Worm (Caenorhabditis elegans) whole organism, L2 larva: ENCODE measurements around the gene chhy-1.

Experiments
- C34F6.9 ChIP-seq: fragments of 150-350 bp; optimal IDR thresholded peaks from 2 replicates; lab custom pipeline; 2014; ENCODE audit warnings: missing biosample characterization, missing genetic modification characterization
- F13H6.1 ChIP-seq: sonication (generic microtip); optimal IDR thresholded peaks from 2 replicates; lab custom pipeline; 2016; ENCODE audit warnings: missing genetic modification characterization, missing compliant biosample characterization
- R02D3.7 ChIP-seq: fragments of 150-350 bp; optimal IDR thresholded peaks from 2 replicates; lab custom pipeline; 2014; ENCODE audit warnings: missing biosample characterization, missing genetic modification characterization
- Y55F3AM.14 ChIP-seq: fragments of 200-800 bp; sonication (Bioruptor generic); optimal IDR thresholded peaks from 2 replicates; lab custom pipeline; 2018; ENCODE audit warnings: mild to moderate bottlenecking, missing genetic modification characterization, missing compliant biosample characterization
- ZK546.5 ChIP-seq: sonication (generic microtip); optimal IDR thresholded peaks from 2 replicates; lab custom pipeline; 2017; ENCODE audit warnings: missing biosample characterization, missing genetic modification characterization
- alr-1 ChIP-seq: fragments of 150-350 bp; optimal IDR thresholded peaks from 2 replicates; lab custom pipeline; 2014; ENCODE audit warnings: missing biosample characterization, missing genetic modification characterization
- aly-2 ChIP-seq: fragments of 150-350 bp; optimal IDR thresholded peaks from 2 replicates; lab custom pipeline; 2014; ENCODE audit warnings: missing biosample characterization, missing genetic modification characterization
- ama-1 ChIP-seq: fragments of 150-350 bp; optimal IDR thresholded peaks from 2 replicates; lab custom pipeline; 2018; ENCODE audit warnings: inconsistent platforms
- blmp-1 ChIP-seq: sonication (generic microtip); optimal IDR thresholded peaks from 2 replicates; lab custom pipeline; 2017; ENCODE audit warnings: missing genetic modification characterization, mild to moderate bottlenecking, missing compliant biosample characterization, antibody characterized with exemption, moderate library complexity; ENCODE audit not compliant: insufficient read depth
- ceh-16 ChIP-seq: fragments of 150-350 bp; optimal IDR thresholded peaks from 2 replicates; lab custom pipeline; 2014; ENCODE audit warnings: missing biosample characterization, missing genetic modification characterization
- ceh-82 ChIP-seq: fragments of 150-350 bp; optimal IDR thresholded peaks from 2 replicates; lab custom pipeline; 2014; ENCODE audit warnings: missing biosample characterization, missing genetic modification characterization
- crh-2 ChIP-seq: sonication (generic microtip); optimal IDR thresholded peaks from 2 replicates; lab custom pipeline; 2017; ENCODE audit warnings: missing biosample characterization, missing genetic modification characterization
- dmd-4 ChIP-seq: sonication (generic microtip); optimal IDR thresholded peaks from 2 replicates; lab custom pipeline; 2017; ENCODE audit warnings: missing biosample characterization, missing genetic modification characterization
- egl-27 ChIP-seq: sonication (generic microtip); optimal IDR thresholded peaks from 3 replicates; lab custom pipeline; 2017; ENCODE audit warnings: missing biosample characterization, missing genetic modification reagents, missing genetic modification characterization
- elt-1 ChIP-seq: fragments of 150-350 bp; optimal IDR thresholded peaks from 2 replicates; lab custom pipeline; 2014; ENCODE audit warnings: missing biosample characterization, missing genetic modification characterization
- elt-3 ChIP-seq: sonication (generic microtip); optimal IDR thresholded peaks from 2 replicates; lab custom pipeline; 2017; ENCODE audit warnings: missing biosample characterization, missing genetic modification characterization
- fos-1 ChIP-seq: fragments of 150-350 bp; optimal IDR thresholded peaks from 2 replicates; lab custom pipeline; 2014; ENCODE audit warnings: missing biosample characterization, missing genetic modification characterization
- gmeb-1 ChIP-seq: fragments of 150-350 bp; optimal IDR thresholded peaks from 2 replicates; lab custom pipeline; 2014; ENCODE audit warnings: missing biosample characterization, missing genetic modification characterization
- lin-13 ChIP-seq: fragments of 150-350 bp; optimal IDR thresholded peaks from 2 replicates; lab custom pipeline; 2014; ENCODE audit warnings: missing biosample characterization, missing genetic modification reagents, missing genetic modification characterization
- lin-39 ChIP-seq: fragments of 150-350 bp; optimal IDR thresholded peaks from 2 replicates; lab custom pipeline; 2014; ENCODE audit warnings: missing biosample characterization, missing genetic modification reagents, missing genetic modification characterization
- lsy-2 ChIP-seq, 2 experiments: fragments of 150-350 bp in 1 of 2; sonication (generic microtip) in 1 of 2; optimal IDR thresholded peaks; 2 replicates each; lab custom pipeline; 2014 to 2017; ENCODE audit warnings: missing biosample characterization in 2 of 2, missing genetic modification characterization in 2 of 2
- mab-5 ChIP-seq: fragments of 150-350 bp; optimal IDR thresholded peaks from 2 replicates; lab custom pipeline; 2014; ENCODE audit warnings: missing biosample characterization, missing genetic modification characterization
- mbf-1 ChIP-seq: sonication (generic microtip); optimal IDR thresholded peaks from 2 replicates; lab custom pipeline; 2017; ENCODE audit warnings: missing biosample characterization, missing genetic modification characterization
- mdl-1 ChIP-seq, 2 experiments: fragments of 150-350 bp in 1 of 2; sonication (generic microtip) in 1 of 2; optimal IDR thresholded peaks; 2 replicates each; lab custom pipeline; 2017; ENCODE audit warnings: missing biosample characterization in 2 of 2, missing genetic modification characterization in 2 of 2
- nhr-10 ChIP-seq: sonication (generic microtip); optimal IDR thresholded peaks from 2 replicates; lab custom pipeline; 2017; ENCODE audit warnings: missing biosample characterization, missing genetic modification characterization
- nhr-11 ChIP-seq: fragments of 150-350 bp; optimal IDR thresholded peaks from 2 replicates; lab custom pipeline; 2014; ENCODE audit warnings: missing biosample characterization, missing genetic modification characterization
- nhr-12 ChIP-seq: fragments of 150-350 bp; optimal IDR thresholded peaks from 2 replicates; lab custom pipeline; 2014; ENCODE audit warnings: missing biosample characterization, missing genetic modification characterization
- nhr-21 ChIP-seq: fragments of 150-350 bp; optimal IDR thresholded peaks from 2 replicates; lab custom pipeline; 2014; ENCODE audit warnings: missing biosample characterization, missing genetic modification characterization
- nhr-23 ChIP-seq: fragments of 150-350 bp; optimal IDR thresholded peaks from 2 replicates; lab custom pipeline; 2014; ENCODE audit warnings: missing biosample characterization, missing genetic modification reagents, missing genetic modification characterization
- nhr-237 ChIP-seq: fragments of 150-350 bp; optimal IDR thresholded peaks from 2 replicates; lab custom pipeline; 2014; ENCODE audit warnings: missing biosample characterization, missing genetic modification characterization
- nhr-25 ChIP-seq: fragments of 150-350 bp; sonication (generic microtip); optimal IDR thresholded peaks from 3 replicates; lab custom pipeline; 2014; ENCODE audit warnings: missing biosample characterization, missing genetic modification characterization
- nhr-6 ChIP-seq: fragments of 150-350 bp; optimal IDR thresholded peaks from 2 replicates; lab custom pipeline; 2014; ENCODE audit warnings: missing biosample characterization, missing genetic modification characterization
- nhr-77 ChIP-seq: fragments of 150-350 bp; optimal IDR thresholded peaks from 2 replicates; lab custom pipeline; 2014; ENCODE audit warnings: missing biosample characterization, missing genetic modification characterization
- peb-1 ChIP-seq: fragments of 150-350 bp; optimal IDR thresholded peaks from 2 replicates; lab custom pipeline; 2014; ENCODE audit warnings: missing biosample characterization, missing genetic modification characterization
- sem-4 ChIP-seq: fragments of 150-350 bp; optimal IDR thresholded peaks from 2 replicates; lab custom pipeline; 2014; ENCODE audit warnings: missing biosample characterization, missing genetic modification reagents, missing genetic modification characterization
- skn-1 ChIP-seq: sonication (generic microtip); optimal IDR thresholded peaks from 2 replicates; lab custom pipeline; 2017; ENCODE audit warnings: missing biosample characterization, missing genetic modification characterization
- sma-3 ChIP-seq: sonication (generic microtip); optimal IDR thresholded peaks from 2 replicates; lab custom pipeline; 2016; ENCODE audit warnings: missing genetic modification reagents, missing genetic modification characterization, missing compliant biosample characterization
- sma-9 ChIP-seq, 2 experiments: fragments of 150-350 bp in 1 of 2; sonication (generic microtip) in 1 of 2; optimal IDR thresholded peaks; 2 replicates each; lab custom pipeline; 2014 to 2016; ENCODE audit warnings: missing genetic modification characterization in 2 of 2, mild to moderate bottlenecking in 1 of 2, missing biosample characterization in 1 of 2, missing compliant biosample characterization in 1 of 2, missing genetic modification reagents in 1 of 2, moderate library complexity in 1 of 2
- snpc-4 ChIP-seq: fragments of 150-350 bp; optimal IDR thresholded peaks from 2 replicates; lab custom pipeline; 2014; ENCODE audit warnings: missing biosample characterization, missing genetic modification characterization
- unc-39 ChIP-seq: fragments of 150-350 bp; optimal IDR thresholded peaks from 2 replicates; lab custom pipeline; 2014; ENCODE audit warnings: missing biosample characterization, missing genetic modification characterization
- unc-55 ChIP-seq: fragments of 150-350 bp; sonication (generic microtip); optimal IDR thresholded peaks from 3 replicates; lab custom pipeline; 2014; ENCODE audit warnings: missing biosample characterization, missing genetic modification reagents, missing genetic modification characterization
- unc-62 ChIP-seq: fragments of 150-350 bp; optimal IDR thresholded peaks from 2 replicates; lab custom pipeline; 2014; ENCODE audit warnings: missing biosample characterization, missing genetic modification reagents, missing genetic modification characterization
- zag-1 ChIP-seq: fragments of 150-350 bp; optimal IDR thresholded peaks from 2 replicates; lab custom pipeline; 2014; ENCODE audit warnings: missing biosample characterization, missing genetic modification characterization
- ztf-1 ChIP-seq: fragments of 200-800 bp; sonication (Bioruptor generic); conservative IDR thresholded peaks from 2 replicates; pipeline ENCODE4 v1.3.6; 2022; ENCODE audit warnings: missing genetic modification characterization, missing compliant biosample characterization
- ztf-4 ChIP-seq: fragments of 150-350 bp; optimal IDR thresholded peaks from 2 replicates; lab custom pipeline; 2014; ENCODE audit warnings: missing biosample characterization, missing genetic modification characterization

chhy-1 gene

DNA sequence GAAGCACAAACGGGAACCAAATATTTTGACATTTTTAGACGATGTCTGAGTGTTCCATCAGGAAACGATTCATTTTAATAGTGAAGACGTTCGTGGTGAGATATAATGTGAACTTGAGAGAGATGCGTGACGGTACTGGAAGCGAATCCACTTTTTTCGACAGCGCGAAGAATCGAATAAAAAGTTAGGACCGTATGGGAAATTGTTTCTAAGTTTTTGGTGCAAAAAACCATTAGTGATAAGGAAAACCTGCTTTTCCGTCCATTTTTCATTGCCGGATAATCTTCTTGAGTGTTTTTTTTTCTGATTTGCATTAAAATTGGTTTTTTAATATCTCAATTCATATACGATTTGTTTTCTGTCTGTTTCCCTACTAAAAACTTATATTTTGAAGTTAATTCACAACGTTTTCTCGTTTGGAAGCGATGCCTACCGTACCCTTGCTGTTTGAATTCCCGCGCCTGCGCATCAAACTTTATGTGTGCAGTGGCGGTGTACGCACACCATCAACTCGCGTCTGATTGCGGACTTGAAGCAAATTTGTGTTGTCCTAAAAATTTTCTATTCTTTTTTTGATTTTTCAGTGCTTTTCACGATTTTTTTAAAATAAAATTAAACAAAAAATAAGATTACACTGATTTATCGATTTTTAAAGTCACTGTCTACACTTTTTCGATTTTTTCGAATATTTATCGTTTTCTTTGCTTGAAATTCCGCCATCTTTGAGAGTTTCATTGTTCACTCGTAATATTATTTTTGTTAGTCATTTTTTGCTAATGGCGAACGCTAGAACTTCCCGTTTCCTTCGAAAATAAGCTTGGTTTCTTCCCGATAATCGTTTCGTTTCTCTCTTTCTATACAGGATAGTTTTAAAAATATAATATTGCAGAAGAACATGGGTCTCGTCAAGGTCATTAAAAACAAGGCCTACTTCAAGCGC lies 48.1 kb downstream of the chhy-1 start, which contains the start of the genes col-38 and rpl-5 (continued):
- TF ChIP-seq sma-3 (GFP tag; lab: Kevin White, UChicago) (peak; percentile 88), gmeb-1 (tag; lab: Kevin White, UChicago) (peak; percentile 97), lsy-2 (tag; optimal IDR thresholded peaks at IDR 0.05; lab: Kevin White, UChicago) (peak; percentile 93 to 99), mab-5 (tag; lab: Kevin White, UChicago) (peak; percentile 42), unc-39 (tag; lab: Kevin White, UChicago) (no peak), elt-1 (no peak)

DNA sequence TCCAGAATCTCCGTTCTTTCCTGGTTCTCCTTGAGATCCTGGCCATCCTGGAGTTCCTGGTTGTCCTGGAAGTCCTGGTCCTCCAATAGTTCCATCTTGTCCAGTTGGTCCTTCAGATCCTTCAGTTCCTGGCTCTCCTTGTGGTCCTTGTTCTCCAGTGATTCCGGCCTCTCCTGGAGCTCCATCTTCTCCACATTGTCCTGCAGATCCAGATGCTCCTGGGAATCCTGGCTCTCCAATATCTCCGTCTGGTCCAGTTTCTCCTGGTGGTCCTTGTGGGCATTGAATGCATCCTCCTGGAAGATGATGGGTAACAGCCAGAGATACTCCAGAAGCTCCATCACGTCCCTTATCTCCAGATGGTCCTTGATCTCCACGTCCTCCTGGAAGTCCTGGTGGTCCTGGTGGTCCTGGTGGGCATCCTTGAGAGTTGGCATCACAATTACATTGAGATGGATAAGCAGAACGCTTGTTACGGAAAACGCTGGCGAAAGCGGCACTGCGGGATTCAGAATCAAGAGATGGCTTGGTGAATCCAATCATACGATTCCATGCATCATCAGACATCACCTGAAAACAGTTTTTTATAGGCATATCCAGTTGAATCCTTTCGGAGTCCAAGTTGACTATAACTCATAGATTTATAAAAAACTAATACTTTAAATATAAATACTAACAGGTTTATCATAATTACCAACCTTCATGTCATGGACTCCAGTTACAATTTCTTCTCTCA lies 49.0 kb downstream of the chhy-1 start:
- TF ChIP-seq mbf-1 (tag; lab: Kevin White, UChicago) = no peak
- TF ChIP-seq elt-3 (tag; lab: Kevin White, UChicago) = no peak
- no peak for TF ChIP-seq unc-39 (tag; lab: Kevin White, UChicago)
- no peak for TF ChIP-seq skn-1
- TF ChIP-seq ceh-16 (tag; lab: Kevin White, UChicago) = no peak
- no peak for TF ChIP-seq ceh-82
- no peak for TF ChIP-seq lsy-2 (tag; optimal IDR thresholded peaks at IDR 0.05; lab: Kevin White, UChicago)
- TF ChIP-seq ztf-1 (GFP tag; lab: Robert Waterston, UW) = no peak
- TF ChIP-seq R02D3.7 (tag; lab: Kevin White, UChicago) = no peak
- no peak for TF ChIP-seq blmp-1
- TF ChIP-seq snpc-4 (tag; lab: Kevin White, UChicago) = no peak
- no peak for TF ChIP-seq gmeb-1 (tag; lab: Kevin White, UChicago)
- no peak for TF ChIP-seq C34F6.9

DNA sequence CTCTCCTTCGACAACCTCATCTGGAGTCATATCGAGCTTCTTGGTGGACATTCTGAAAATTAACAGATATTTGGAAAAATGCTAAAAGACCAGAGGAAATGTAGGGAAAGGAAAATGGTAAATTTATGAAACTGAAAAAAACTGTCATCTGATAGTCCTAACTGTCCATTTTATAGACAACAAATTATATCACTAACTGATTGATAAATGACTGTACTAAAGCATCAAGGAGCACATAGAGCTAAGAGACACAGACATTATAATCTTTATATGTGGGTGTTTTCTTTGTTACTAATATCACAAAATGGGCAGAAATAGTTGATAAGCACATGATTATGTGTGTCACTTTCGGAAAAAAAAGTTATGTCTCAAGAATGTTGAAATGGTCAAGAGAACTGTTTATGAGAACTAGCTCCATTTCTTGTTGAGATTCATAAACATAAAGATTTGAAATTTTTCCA lies 50.6 kb downstream of the chhy-1 start, which contains the start of gene F54C9.3:
Gene F54C9.3 (minus strand): TSS at position 51 of the 461 bp plus-strand sequence.
- no peak for TF ChIP-seq ZK546.5
- peak in 1 of 2 experiments; percentile 11 for TF ChIP-seq lsy-2 (tag; optimal IDR thresholded peaks at IDR 0.05; lab: Kevin White, UChicago)
- TF ChIP-seq nhr-77 = no peak
- no peak for TF ChIP-seq sem-4 (tag; lab: Kevin White, UChicago)
- TF ChIP-seq crh-2 = peak; percentile 54
- TF ChIP-seq elt-3 (tag; lab: Kevin White, UChicago) = no peak
- no peak for TF ChIP-seq nhr-21 (tag; lab: Kevin White, UChicago)
- no peak for TF ChIP-seq unc-62
- TF ChIP-seq unc-55 (GFP tag; lab: Kevin White, UChicago) = no peak
- TF ChIP-seq snpc-4 (tag; lab: Kevin White, UChicago) = no peak
- TF ChIP-seq Y55F3AM.14 = no peak
- TF ChIP-seq ztf-1 (GFP tag; lab: Robert Waterston, UW) = no peak
- no peak for TF ChIP-seq egl-27 (tag; lab: Kevin White, UChicago)
- no peak for TF ChIP-seq alr-1
- TF ChIP-seq sma-3 (GFP tag; lab: Kevin White, UChicago) = no peak
- TF ChIP-seq nhr-237 (tag; lab: Kevin White, UChicago) = no peak
- TF ChIP-seq sma-9 (GFP tag; optimal IDR thresholded peaks at IDR 0.05; lab: Kevin White, UChicago) = peak; percentile 13
- TF ChIP-seq sma-9 (tag; optimal IDR thresholded peaks at IDR 0.05; lab: Kevin White, UChicago) = no peak
- peak; percentile 46 for TF ChIP-seq F13H6.1 (tag; lab: Kevin White, UChicago)
- TF ChIP-seq ama-1 (lab: Kevin White, UChicago) = no peak
- no peak for TF ChIP-seq nhr-23 (tag; lab: Kevin White, UChicago)
- TF ChIP-seq fos-1 = peak; percentile 98
- no peak for TF ChIP-seq elt-1
- no peak for TF ChIP-seq mdl-1 (tag; optimal IDR thresholded peaks at IDR 0.05; lab: Kevin White, UChicago)
- TF ChIP-seq lin-13 (GFP tag; lab: Kevin White, UChicago) = no peak
- no peak for TF ChIP-seq nhr-6
- TF ChIP-seq nhr-11 = no peak
- no peak for TF ChIP-seq nhr-25 (tag; lab: Kevin White, UChicago)
- no peak for TF ChIP-seq dmd-4
- TF ChIP-seq gmeb-1 (tag; lab: Kevin White, UChicago) = peak; percentile 41
- TF ChIP-seq mab-5 (tag; lab: Kevin White, UChicago) = no peak
- no peak for TF ChIP-seq ceh-16 (tag; lab: Kevin White, UChicago)
- no peak for TF ChIP-seq unc-39 (tag; lab: Kevin White, UChicago)
- TF ChIP-seq zag-1 (tag; lab: Kevin White, UChicago) = no peak
- no peak for TF ChIP-seq lin-39
- no peak for TF ChIP-seq aly-2 (tag; lab: Kevin White, UChicago)
- no peak for TF ChIP-seq nhr-12 (tag; lab: Kevin White, UChicago)
- no peak for TF ChIP-seq peb-1 (tag; lab: Kevin White, UChicago)
- no peak for TF ChIP-seq blmp-1
- no peak for TF ChIP-seq nhr-10
- no peak for TF ChIP-seq ceh-82
- TF ChIP-seq ztf-4 (tag; lab: Kevin White, UChicago) = no peak
